Worm (Caenorhabditis elegans) whole organism, early embryonic: ENCODE results near the gene grl-24.

ENCODE experiments used
- B0310.2 ChIP-seq: sonication (generic microtip); optimal IDR thresholded peaks from 2 replicates; lab custom pipeline; 2016; ENCODE audit warnings: mild to moderate bottlenecking, missing genetic modification characterization, missing compliant biosample characterization
- F13C5.2 ChIP-seq: sonication (generic microtip); optimal IDR thresholded peaks from 2 replicates; lab custom pipeline; 2017; ENCODE audit warnings: mild to moderate bottlenecking, missing genetic modification characterization, inconsistent platforms, missing compliant biosample characterization
- aly-1 ChIP-seq: sonication (generic microtip); optimal IDR thresholded peaks from 2 replicates; lab custom pipeline; 2016; ENCODE audit warnings: missing genetic modification characterization, missing compliant biosample characterization
- ama-1 ChIP-seq: fragments of 150-350 bp; optimal IDR thresholded peaks from 2 replicates; lab custom pipeline; 2014
- ceh-13 ChIP-seq: fragments of 200-800 bp; sonication (Bioruptor generic); optimal IDR thresholded peaks from 2 replicates; lab custom pipeline; 2018; ENCODE audit warnings: mild to moderate bottlenecking, missing genetic modification characterization, missing compliant biosample characterization
- ceh-36 ChIP-seq: sonication (generic microtip); optimal IDR thresholded peaks from 2 replicates; lab custom pipeline; 2016; ENCODE audit warnings: missing genetic modification characterization, inconsistent platforms, missing compliant biosample characterization
- ets-7 ChIP-seq: sonication (generic microtip); optimal IDR thresholded peaks from 2 replicates; lab custom pipeline; 2016; ENCODE audit warnings: missing genotype, missing genetic modification characterization, missing compliant biosample characterization
- flt-1 ChIP-seq: fragments of 200-800 bp; sonication (Bioruptor generic); IDR thresholded peaks from 2 replicates; pipeline ENCODE4 v1.3.6; 2022; ENCODE audit warnings: missing genetic modification characterization, missing compliant biosample characterization
- hmbx-1 ChIP-seq: sonication (generic microtip); optimal IDR thresholded peaks from 2 replicates; lab custom pipeline; 2016; ENCODE audit warnings: mild to moderate bottlenecking, missing genetic modification characterization, missing compliant biosample characterization
- hmg-4 ChIP-seq: fragments of 200-800 bp; sonication (Bioruptor generic); optimal IDR thresholded peaks from 2 replicates; lab custom pipeline; 2018; ENCODE audit warnings: mild to moderate bottlenecking, missing genetic modification characterization, missing compliant biosample characterization
- hnd-1 ChIP-seq: sonication (generic microtip); optimal IDR thresholded peaks from 2 replicates; lab custom pipeline; 2016; ENCODE audit warnings: missing genetic modification characterization, missing compliant biosample characterization
- pes-1 ChIP-seq: fragments of 200-800 bp; sonication (Bioruptor generic); IDR thresholded peaks from 2 replicates; pipeline ENCODE4 v1.3.6; 2022; ENCODE audit warnings: missing genetic modification reagents, missing genetic modification characterization, missing compliant biosample characterization
- scrt-1 ChIP-seq: fragments of 200-800 bp; sonication (Bioruptor generic); IDR thresholded peaks from 2 replicates; pipeline ENCODE4 v1.3.6; 2022; ENCODE audit warnings: missing genetic modification characterization, missing compliant biosample characterization
- sea-1 ChIP-seq: fragments of 200-800 bp; sonication (Bioruptor generic); conservative IDR thresholded peaks from 2 replicates; pipeline ENCODE4 v1.3.6; 2022; ENCODE audit warnings: missing genetic modification characterization, missing compliant biosample characterization
- tbx-11 ChIP-seq: fragments of 200-800 bp; sonication (Bioruptor generic); IDR thresholded peaks from 2 replicates; pipeline ENCODE4 v1.3.6; 2022; ENCODE audit warnings: missing genetic modification characterization, missing compliant biosample characterization
- tbx-37 ChIP-seq: fragments of 200-800 bp; sonication (Bioruptor generic); conservative IDR thresholded peaks from 2 replicates; pipeline ENCODE4 v1.3.6; 2022; ENCODE audit warnings: missing genetic modification reagents, missing genetic modification characterization, missing compliant biosample characterization
- tra-4 ChIP-seq: sonication (generic microtip); optimal IDR thresholded peaks from 2 replicates; lab custom pipeline; 2017; ENCODE audit warnings: missing genetic modification characterization, missing compliant biosample characterization

Gene grl-24

DNA sequence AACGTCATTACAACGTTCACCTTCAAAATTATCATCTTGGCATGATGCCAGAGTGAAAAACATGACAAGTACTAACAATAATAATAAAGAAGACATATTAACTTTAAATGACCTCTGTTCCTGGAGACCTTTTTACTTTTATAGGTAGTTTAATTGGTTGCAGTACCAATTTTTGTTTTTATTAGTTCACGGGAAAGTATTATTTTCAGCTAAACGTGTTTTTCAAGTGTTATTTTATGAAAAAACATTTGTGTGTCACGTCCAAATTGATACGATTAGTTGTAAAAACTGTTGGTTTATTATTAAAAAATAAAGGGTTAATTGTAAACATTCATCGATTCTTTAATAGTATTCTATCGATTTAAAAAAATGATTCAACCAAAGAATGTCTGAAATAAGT lies at the start of gene grl-24:
Gene grl-24 (minus strand): TSS at position 101 of the 400 bp plus-strand sequence.
- TF ChIP-seq hmbx-1 (no peak), ama-1 (no peak), aly-1 (tag; lab: Kevin White, UChicago) (no peak), flt-1 (GFP tag; lab: Robert Waterston, UW) (no peak), hmg-4 (no peak), scrt-1 (GFP tag; lab: Robert Waterston, UW) (no peak), B0310.2 (no peak)

- no peak for TF ChIP-seq F13C5.2 (tag; lab: Kevin White, UChicago)
- no peak for TF ChIP-seq hmbx-1
- TF ChIP-seq flt-1 (GFP tag; lab: Robert Waterston, UW) = no peak
- no peak for TF ChIP-seq sea-1 (GFP tag; lab: Robert Waterston, UW)
- TF ChIP-seq ama-1 = no peak
- no peak for TF ChIP-seq scrt-1 (GFP tag; lab: Robert Waterston, UW)
- no peak for TF ChIP-seq tbx-37
- no peak for TF ChIP-seq pes-1 (GFP tag; lab: Robert Waterston, UW)
- TF ChIP-seq tra-4 (tag; lab: Kevin White, UChicago) = no peak
- no peak for TF ChIP-seq B0310.2
These were observed 15.0 kb upstream of the grl-24 start, which contains the start of gene nas-6 for ce11 chrIV:17490679-17491078. nas-6 (minus strand) TSS chrIV:17490779.

DNA sequence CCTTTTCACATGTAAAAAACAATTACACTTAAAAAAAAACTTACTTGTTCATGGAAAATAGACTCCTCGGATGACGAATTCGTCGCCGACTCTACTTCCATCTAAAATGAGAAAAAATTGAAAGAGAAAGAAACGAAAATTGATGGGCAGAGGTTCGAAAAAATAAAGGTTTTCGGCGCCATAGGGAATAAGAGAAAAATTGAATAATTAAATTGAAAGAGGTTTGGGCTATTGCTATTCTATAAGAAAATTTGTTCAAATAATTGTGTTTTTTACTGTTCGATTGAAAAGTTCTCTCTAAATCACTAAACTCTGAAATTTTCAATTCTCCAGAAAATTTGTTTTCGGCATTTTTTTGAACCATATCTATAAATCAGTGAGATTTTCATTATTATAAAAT lies 7.6 kb upstream of the grl-24 start, which contains the start of gene rabr-2:
Gene rabr-2 (minus strand): TSS at position 101 of the 400 bp plus-strand sequence.
- TF ChIP-seq hnd-1 (tag; lab: Kevin White, UChicago) (no peak), B0310.2 (no peak), scrt-1 (GFP tag; lab: Robert Waterston, UW) (no peak)

DNA sequence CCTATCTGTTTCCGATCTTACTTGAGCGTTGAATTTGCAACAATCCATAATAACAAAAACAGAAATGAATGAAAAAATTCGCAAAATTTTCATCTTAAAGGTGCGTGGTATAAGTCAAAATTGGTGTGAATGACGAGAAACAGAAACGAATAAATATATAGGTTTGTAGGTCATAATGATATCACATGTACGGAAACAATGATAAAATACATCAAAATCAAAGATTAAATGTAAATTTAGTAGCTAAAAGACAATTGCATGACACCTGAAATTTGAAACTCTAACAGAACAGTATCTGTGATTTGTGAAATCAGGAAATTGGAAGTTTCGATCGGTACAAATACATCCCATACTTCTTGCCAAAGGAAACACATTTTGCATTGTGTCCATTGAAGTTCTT lies 401 bp downstream of the grl-24 start, which contains the start of gene F11E6.9:
Gene F11E6.9 (minus strand): TSS at position 101 of the 400 bp plus-strand sequence.
- TF ChIP-seq hmbx-1 = no peak
- TF ChIP-seq flt-1 (GFP tag; lab: Robert Waterston, UW) = no peak
- no peak for TF ChIP-seq aly-1 (tag; lab: Kevin White, UChicago)
- no peak for TF ChIP-seq ceh-13 (GFP tag; lab: Kevin White, UChicago)
- no peak for TF ChIP-seq hmg-4
- no peak for TF ChIP-seq B0310.2
- TF ChIP-seq F13C5.2 (tag; lab: Kevin White, UChicago) = no peak
- no peak for TF ChIP-seq ama-1
- no peak for TF ChIP-seq tbx-37
- no peak for TF ChIP-seq sea-1 (GFP tag; lab: Robert Waterston, UW)
- TF ChIP-seq pes-1 (GFP tag; lab: Robert Waterston, UW) = no peak
- TF ChIP-seq scrt-1 (GFP tag; lab: Robert Waterston, UW) = no peak

DNA sequence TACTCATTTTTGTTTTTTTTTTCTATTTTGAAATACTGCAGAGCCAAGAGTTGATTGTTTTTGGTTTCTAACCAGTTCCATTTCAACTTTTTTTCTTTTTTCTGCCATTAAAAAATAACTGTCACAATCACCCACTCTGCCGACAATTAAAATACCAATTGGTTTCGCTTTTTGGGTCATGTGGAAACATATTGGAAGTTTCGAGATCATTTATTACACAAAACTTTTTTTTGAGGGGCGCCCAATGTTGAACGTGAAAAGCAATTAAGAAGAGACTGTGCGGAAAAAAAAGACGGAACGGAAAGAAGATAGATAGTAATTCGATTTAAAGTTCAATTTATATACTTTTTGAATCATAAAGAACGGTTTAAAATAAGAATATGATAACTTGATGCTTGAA lies 1.6 kb downstream of the grl-24 start:
- TF ChIP-seq sea-1 (GFP tag; lab: Robert Waterston, UW) (no peak), tra-4 (tag; lab: Kevin White, UChicago) (no peak), ceh-36 (tag; lab: Kevin White, UChicago) (no peak), tbx-37 (no peak)

- TF ChIP-seq hmbx-1 (no peak), tra-4 (tag; lab: Kevin White, UChicago) (no peak), tbx-37 (no peak), aly-1 (tag; lab: Kevin White, UChicago) (no peak), sea-1 (GFP tag; lab: Robert Waterston, UW) (no peak), ceh-36 (tag; lab: Kevin White, UChicago) (no peak), ets-7 (no peak), hmg-4 (no peak), B0310.2 (no peak), tbx-11 (GFP tag; lab: Robert Waterston, UW) (no peak), flt-1 (GFP tag; lab: Robert Waterston, UW) (no peak), F13C5.2 (tag; lab: Kevin White, UChicago) (no peak), ama-1 (no peak), hnd-1 (tag; lab: Kevin White, UChicago) (no peak), ceh-13 (GFP tag; lab: Kevin White, UChicago) (no peak), pes-1 (GFP tag; lab: Robert Waterston, UW) (no peak), scrt-1 (GFP tag; lab: Robert Waterston, UW) (no peak)
These were observed 2.6 kb downstream of the grl-24 start, which contains the start of gene gba-3 for ce11 chrIV:17473034-17473433. gba-3 (plus strand) TSS chrIV:17473334.

DNA sequence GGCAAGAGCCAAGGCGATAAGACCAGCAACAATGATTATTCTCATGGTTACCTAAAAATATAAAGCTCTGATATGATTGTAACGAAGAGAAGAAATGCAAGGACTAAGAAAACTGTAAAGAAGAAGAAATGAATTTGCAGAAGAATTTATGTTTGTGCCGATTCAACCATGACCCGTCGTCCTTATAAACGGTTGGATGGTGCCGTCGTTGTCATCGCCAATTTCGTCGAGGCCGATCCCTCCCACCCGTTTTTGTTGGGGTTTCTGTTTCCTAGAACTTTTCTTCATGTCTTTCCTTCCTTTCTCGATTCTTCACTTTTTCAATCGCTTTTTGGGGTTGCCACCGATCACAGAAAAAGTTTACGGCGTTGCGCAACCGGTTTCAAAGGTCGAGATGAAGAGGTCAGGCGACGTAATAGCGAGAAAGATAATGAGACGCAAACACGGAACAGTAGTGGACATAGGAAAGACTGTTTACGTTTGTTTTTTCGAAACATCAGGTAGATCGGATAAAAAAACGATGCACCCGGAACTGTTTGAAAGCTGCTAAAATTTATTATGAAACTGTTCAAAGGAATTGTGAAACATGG lies 3.7 kb downstream of the grl-24 start, which contains the start of gene epic-1:
Gene epic-1 (minus strand): TSS at position 51 of the 590 bp plus-strand sequence.
- TF ChIP-seq tra-4 (tag; lab: Kevin White, UChicago) = no peak
- no peak for TF ChIP-seq hnd-1 (tag; lab: Kevin White, UChicago)
- no peak for TF ChIP-seq ama-1
- no peak for TF ChIP-seq sea-1 (GFP tag; lab: Robert Waterston, UW)
- no peak for TF ChIP-seq aly-1 (tag; lab: Kevin White, UChicago)
- TF ChIP-seq ceh-13 (GFP tag; lab: Kevin White, UChicago) = no peak
- TF ChIP-seq tbx-37 = no peak
- TF ChIP-seq F13C5.2 (tag; lab: Kevin White, UChicago) = no peak
- no peak for TF ChIP-seq scrt-1 (GFP tag; lab: Robert Waterston, UW)

ce11 chrIV:17470096-17470602 lies 5.5 kb downstream of the grl-24 start, which contains the start of gene F11E6.4:
F11E6.4 (minus strand) TSS chrIV:17470354.
- TF ChIP-seq tra-4 (tag; lab: Kevin White, UChicago) = no peak
- TF ChIP-seq tbx-11 (GFP tag; lab: Robert Waterston, UW) = no peak
- TF ChIP-seq F13C5.2 (tag; lab: Kevin White, UChicago) = no peak
- TF ChIP-seq scrt-1 (GFP tag; lab: Robert Waterston, UW) = no peak
- TF ChIP-seq tbx-37 = no peak
- no peak for TF ChIP-seq hmg-4
- no peak for TF ChIP-seq ama-1
- no peak for TF ChIP-seq hnd-1 (tag; lab: Kevin White, UChicago)
- no peak for TF ChIP-seq flt-1 (GFP tag; lab: Robert Waterston, UW)
- no peak for TF ChIP-seq ets-7
- TF ChIP-seq B0310.2 = no peak
- no peak for TF ChIP-seq ceh-13 (GFP tag; lab: Kevin White, UChicago)
- no peak for TF ChIP-seq hmbx-1
- no peak for TF ChIP-seq pes-1 (GFP tag; lab: Robert Waterston, UW)
- TF ChIP-seq aly-1 (tag; lab: Kevin White, UChicago) = no peak
- TF ChIP-seq sea-1 (GFP tag; lab: Robert Waterston, UW) = no peak
- no peak for TF ChIP-seq ceh-36 (tag; lab: Kevin White, UChicago)
